Fruit fly (Drosophila melanogaster) whole organism, adult: ENCODE measurements around the gene CG42866.

Experiments
- CG11617 ChIP-seq: fragments of 200-800 bp; sonication (Bioruptor generic); optimal IDR thresholded peaks from 2 replicates; lab custom pipeline; 2017; ENCODE audit warnings: mild to moderate bottlenecking, missing biosample characterization, missing genetic modification reagents, missing genetic modification characterization
- CG12768 ChIP-seq: fragments of 200-800 bp; sonication (Bioruptor generic); optimal IDR thresholded peaks from 2 replicates; lab custom pipeline; 2017; ENCODE audit warnings: missing biosample characterization, missing genetic modification characterization, mild to moderate bottlenecking, moderate library complexity, missing genetic modification reagents
- CG14711 ChIP-seq: fragments of 200-800 bp; sonication (Bioruptor generic); optimal IDR thresholded peaks from 2 replicates; lab custom pipeline; 2018; ENCODE audit warnings: missing biosample characterization, mild to moderate bottlenecking, missing genetic modification characterization, moderate library complexity
- CG1620 ChIP-seq: fragments of 200-800 bp; sonication (Bioruptor generic); optimal IDR thresholded peaks from 2 replicates; lab custom pipeline; 2016; ENCODE audit warnings: missing biosample characterization, missing genetic modification characterization
- CG33017 ChIP-seq: fragments of 200-800 bp; sonication (Bioruptor generic); optimal IDR thresholded peaks from 2 replicates; lab custom pipeline; 2018; ENCODE audit warnings: missing biosample characterization, mild to moderate bottlenecking, missing genetic modification characterization, moderate library complexity
- CG5204 ChIP-seq: fragments of 200-800 bp; sonication (Bioruptor generic); optimal IDR thresholded peaks from 2 replicates; lab custom pipeline; 2016; ENCODE audit warnings: missing biosample characterization, missing genetic modification characterization
- CG7045 ChIP-seq: fragments of 200-800 bp; sonication (Bioruptor generic); optimal IDR thresholded peaks from 2 replicates; lab custom pipeline; 2017; ENCODE audit warnings: missing biosample characterization, mild to moderate bottlenecking, missing genetic modification characterization
- CG7101 ChIP-seq: fragments of 200-800 bp; sonication (Bioruptor generic); optimal IDR thresholded peaks from 2 replicates; lab custom pipeline; 2018; ENCODE audit warnings: missing biosample characterization, mild to moderate bottlenecking, missing genetic modification characterization, moderate library complexity
- Clk ChIP-seq: fragments of 200-800 bp; sonication (Bioruptor generic); optimal IDR thresholded peaks from 2 replicates; lab custom pipeline; 2017; ENCODE audit warnings: missing biosample characterization, missing genetic modification characterization
- Crg-1 ChIP-seq: fragments of 200-800 bp; sonication (Bioruptor generic); optimal IDR thresholded peaks from 2 replicates; lab custom pipeline; 2016; ENCODE audit warnings: missing biosample characterization, missing genetic modification characterization
- Hr96 ChIP-seq: fragments of 200-800 bp; sonication (Bioruptor generic); optimal IDR thresholded peaks from 2 replicates; lab custom pipeline; 2016; ENCODE audit warnings: missing biosample characterization, missing genetic modification characterization
- Mnt ChIP-seq: fragments of 200-800 bp; sonication (Bioruptor generic); optimal IDR thresholded peaks from 2 replicates; lab custom pipeline; 2016; ENCODE audit warnings: missing biosample characterization, mild to moderate bottlenecking, missing genetic modification characterization
- bab1 ChIP-seq: fragments of 200-800 bp; sonication (Bioruptor generic); optimal IDR thresholded peaks from 3 replicates; lab custom pipeline; 2019; ENCODE audit warnings: missing biosample characterization, mild to moderate bottlenecking, missing genetic modification characterization, moderate library complexity
- cic ChIP-seq: fragments of 200-800 bp; sonication (Bioruptor generic); optimal IDR thresholded peaks from 2 replicates; lab custom pipeline; 2017; ENCODE audit warnings: missing biosample characterization, mild to moderate bottlenecking, missing genetic modification characterization, moderate library complexity
- cnc ChIP-seq, 2 experiments: fragments of >200 bp; optimal IDR thresholded peaks; 2 replicates each; lab custom pipeline; 2017
- kay ChIP-seq: fragments of 200-800 bp; sonication (Bioruptor generic); peaks from one replicate; lab custom pipeline; 2016; ENCODE audit warnings: missing biosample characterization, missing genetic modification characterization, borderline replicate concordance
- ovo ChIP-seq: fragments of 200-800 bp; sonication (Bioruptor generic); optimal IDR thresholded peaks from 2 replicates; lab custom pipeline; 2016; ENCODE audit warnings: missing biosample characterization, missing genetic modification characterization
- pad ChIP-seq: fragments of 200-800 bp; sonication (Bioruptor generic); optimal IDR thresholded peaks from 3 replicates; lab custom pipeline; 2017; ENCODE audit warnings: missing biosample characterization, missing genetic modification characterization, mild to moderate bottlenecking, moderate library complexity, missing genetic modification reagents
- tj ChIP-seq: fragments of 200-800 bp; sonication (Bioruptor generic); optimal IDR thresholded peaks from 3 replicates; lab custom pipeline; 2017; ENCODE audit warnings: missing biosample characterization, mild to moderate bottlenecking, missing genetic modification characterization, moderate library complexity
- toe ChIP-seq: fragments of 200-800 bp; sonication (Bioruptor generic); optimal IDR thresholded peaks from 2 replicates; lab custom pipeline; 2016; ENCODE audit warnings: missing biosample characterization, missing genetic modification characterization

Gene CG42866

DNA sequence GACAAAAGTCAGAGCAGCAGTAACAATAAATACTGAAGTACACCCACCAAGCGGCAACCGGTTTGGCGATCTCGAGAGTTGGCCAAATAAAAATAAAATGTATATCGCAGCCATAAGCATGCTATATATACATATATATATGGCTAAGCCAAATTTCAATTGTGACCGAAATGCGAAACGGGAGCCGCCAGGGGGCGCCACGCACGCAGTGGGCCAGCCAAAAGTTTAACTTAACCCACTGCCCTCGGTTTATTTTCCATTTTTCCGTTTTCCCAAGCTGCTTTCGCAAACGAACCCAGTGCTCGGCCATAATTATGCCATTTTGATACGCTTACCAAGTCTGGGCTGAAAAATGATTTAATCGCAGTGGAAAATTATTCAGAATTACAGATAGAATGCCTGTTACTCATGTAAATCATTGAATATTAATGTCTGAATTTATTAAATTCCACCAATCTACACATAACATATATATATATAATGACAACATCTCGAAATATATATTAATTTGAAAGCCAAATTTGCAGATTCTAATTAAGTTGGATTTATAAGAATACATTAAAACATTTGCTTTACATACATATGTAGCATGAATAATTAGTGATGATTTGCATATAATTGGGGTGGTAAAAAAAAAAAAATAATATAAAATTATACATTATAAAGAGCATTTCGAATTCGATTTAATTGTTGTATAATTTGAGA is 28.3 kb upstream of the CG42866 start:
- no peak for TF ChIP-seq CG12768
- no peak for TF ChIP-seq CG1620 (GFP tag; lab: Kevin White, UChicago)
- no peak for TF ChIP-seq cic
- TF ChIP-seq cnc (optimal IDR thresholded peaks at IDR 0.05; lab: Kevin White, UChicago): no peak
- no peak for TF ChIP-seq tj (GFP tag; lab: Kevin White, UChicago)
- TF ChIP-seq CG33017: no peak
- no peak for TF ChIP-seq Hr96 (GFP tag; lab: Kevin White, UChicago)
- no peak for TF ChIP-seq ovo (GFP tag; lab: Kevin White, UChicago)
- TF ChIP-seq CG7101 (tag; lab: Kevin White, UChicago): no peak
- TF ChIP-seq Mnt (GFP tag; lab: Kevin White, UChicago): no peak
- no peak for TF ChIP-seq pad
- no peak for TF ChIP-seq CG5204 (GFP tag; lab: Kevin White, UChicago)
- TF ChIP-seq CG14711 (tag; lab: Kevin White, UChicago): no peak
- TF ChIP-seq CG7045 (GFP tag; lab: Kevin White, UChicago): no peak

DNA sequence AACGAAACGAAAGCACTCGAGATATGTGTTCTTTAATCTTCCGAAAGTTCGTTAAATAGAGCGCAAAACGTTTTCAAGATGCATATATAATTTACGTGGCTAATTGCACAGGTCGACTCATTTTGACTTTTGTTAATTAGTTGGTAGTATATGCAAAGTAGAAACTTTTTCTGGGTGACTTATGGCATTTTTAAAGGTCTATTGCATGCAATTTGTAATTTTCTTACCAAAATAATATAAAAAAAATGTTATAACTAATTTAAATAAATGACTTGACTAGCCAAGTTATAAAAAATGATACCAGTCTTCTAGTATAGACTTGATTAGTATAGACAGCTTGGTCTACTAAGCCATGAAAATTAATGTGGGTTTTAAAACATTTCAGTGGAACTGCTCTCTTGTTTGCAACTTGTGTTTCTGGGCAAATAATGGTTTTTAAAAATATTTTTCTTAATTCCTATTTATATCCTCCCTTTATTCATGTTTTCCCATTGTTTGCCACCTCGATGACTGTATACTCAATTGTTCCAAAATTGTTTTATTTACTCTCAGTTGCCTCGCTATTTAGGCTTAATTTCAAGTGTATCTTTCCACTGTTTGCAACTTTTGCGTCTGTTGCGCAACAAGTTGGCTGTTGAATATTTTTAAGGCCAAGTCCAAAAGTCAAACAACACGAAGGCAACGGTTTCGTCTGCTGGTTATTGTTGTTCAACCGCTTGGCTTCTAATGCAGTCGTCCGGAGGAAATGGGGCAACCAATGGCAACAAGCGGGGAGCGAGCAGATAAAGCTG is 26.6 kb upstream of the CG42866 start:
- TF ChIP-seq tj (GFP tag; lab: Kevin White, UChicago) (no peak), pad (no peak), Clk (GFP tag; lab: Kevin White, UChicago) (no peak), cnc (optimal IDR thresholded peaks at IDR 0.05; lab: Kevin White, UChicago) (no peak), CG5204 (GFP tag; lab: Kevin White, UChicago) (no peak)

DNA sequence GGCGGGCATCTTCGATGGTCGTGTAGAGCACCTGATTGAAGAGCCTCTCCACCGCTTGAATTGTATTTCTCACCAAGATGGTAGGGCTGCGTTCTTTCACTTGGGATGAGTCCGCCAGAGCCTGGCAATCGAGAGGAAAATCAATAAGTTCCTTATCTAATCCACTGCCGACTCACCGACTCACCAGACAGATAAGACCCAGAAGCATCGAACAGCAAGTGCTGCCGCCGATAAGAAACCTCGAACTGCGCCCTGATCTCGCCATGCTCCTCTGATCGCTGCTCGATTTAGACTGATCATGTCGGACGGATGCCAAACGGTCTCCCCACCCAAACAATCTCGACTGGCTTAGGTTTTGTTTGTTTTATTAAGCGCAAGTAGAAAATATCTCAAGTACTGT is 5.9 kb upstream of the CG42866 start, which contains the start of gene Hf:
Hf (minus strand) TSS at position 296 of the 400 bp plus-strand sequence.
- TF ChIP-seq CG1620 (GFP tag; lab: Kevin White, UChicago) (no peak), cic (peak; percentile 1)

DNA sequence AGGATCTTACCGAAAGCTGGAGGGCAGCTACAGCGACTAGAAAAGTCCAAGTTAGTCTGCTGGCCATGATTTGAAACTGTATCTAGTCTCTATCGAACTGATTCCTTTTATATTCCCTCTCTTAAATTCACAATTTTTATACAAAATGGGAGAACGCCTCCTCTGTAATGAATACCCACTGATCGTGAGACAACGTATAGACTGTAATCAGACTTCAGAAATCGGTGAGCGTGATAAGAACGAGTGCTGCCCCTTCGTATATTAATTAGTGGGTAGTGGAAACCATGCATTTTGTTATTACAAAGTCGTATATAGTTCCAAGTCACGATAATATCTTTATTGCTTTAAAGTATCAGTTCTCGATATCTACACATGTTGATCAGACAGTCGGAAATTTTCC is 4.9 kb upstream of the CG42866 start, which contains the start of gene OS9:
OS9 (minus strand) TSS at position 101 of the 400 bp plus-strand sequence.
- TF ChIP-seq cic (no peak), Hr96 (GFP tag; lab: Kevin White, UChicago) (no peak), toe (GFP tag; lab: Kevin White, UChicago) (no peak), Crg-1 (no peak), CG14711 (tag; lab: Kevin White, UChicago) (no peak), CG7045 (GFP tag; lab: Kevin White, UChicago) (no peak), Mnt (GFP tag; lab: Kevin White, UChicago) (no peak), CG7101 (tag; lab: Kevin White, UChicago) (no peak), CG1620 (GFP tag; lab: Kevin White, UChicago) (no peak), cnc (optimal IDR thresholded peaks at IDR 0.05; lab: Kevin White, UChicago) (no peak), CG33017 (no peak), kay (GFP tag; lab: Kevin White, UChicago) (no peak), CG12768 (no peak), Clk (GFP tag; lab: Kevin White, UChicago) (no peak)

DNA sequence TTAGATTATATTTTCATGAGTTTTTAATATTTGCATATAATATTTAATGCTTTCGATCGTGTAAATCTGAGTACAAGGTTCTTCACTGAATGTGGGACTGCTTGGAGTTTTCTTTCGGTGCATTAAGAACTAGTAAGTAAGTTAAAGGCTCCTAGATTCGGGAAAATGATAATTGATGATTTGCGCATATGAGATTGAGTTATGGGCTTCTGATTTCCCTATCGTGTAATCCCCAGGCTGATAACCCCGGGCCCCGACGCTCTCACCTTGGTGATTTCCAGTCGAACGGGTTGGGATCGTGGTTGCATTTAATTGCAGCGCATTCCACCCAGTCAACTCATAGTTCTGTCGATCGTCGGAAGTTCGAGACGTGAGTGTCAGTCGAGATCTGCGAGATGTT is 2.4 kb upstream of the CG42866 start, which contains the start of gene CG10680:
CG10680 (plus strand) TSS at position 301 of the 400 bp plus-strand sequence.
- no peak for TF ChIP-seq CG14711 (tag; lab: Kevin White, UChicago)
- TF ChIP-seq CG33017: no peak
- TF ChIP-seq cnc (optimal IDR thresholded peaks at IDR 0.05; lab: Kevin White, UChicago): no peak
- no peak for TF ChIP-seq ovo (GFP tag; lab: Kevin White, UChicago)
- no peak for TF ChIP-seq cic
- TF ChIP-seq CG7101 (tag; lab: Kevin White, UChicago): no peak
- no peak for TF ChIP-seq tj (GFP tag; lab: Kevin White, UChicago)
- no peak for TF ChIP-seq Mnt (GFP tag; lab: Kevin White, UChicago)
- TF ChIP-seq toe (GFP tag; lab: Kevin White, UChicago): no peak
- no peak for TF ChIP-seq Clk (GFP tag; lab: Kevin White, UChicago)
- TF ChIP-seq CG5204 (GFP tag; lab: Kevin White, UChicago): no peak
- TF ChIP-seq Crg-1: no peak
- TF ChIP-seq pad: no peak

DNA sequence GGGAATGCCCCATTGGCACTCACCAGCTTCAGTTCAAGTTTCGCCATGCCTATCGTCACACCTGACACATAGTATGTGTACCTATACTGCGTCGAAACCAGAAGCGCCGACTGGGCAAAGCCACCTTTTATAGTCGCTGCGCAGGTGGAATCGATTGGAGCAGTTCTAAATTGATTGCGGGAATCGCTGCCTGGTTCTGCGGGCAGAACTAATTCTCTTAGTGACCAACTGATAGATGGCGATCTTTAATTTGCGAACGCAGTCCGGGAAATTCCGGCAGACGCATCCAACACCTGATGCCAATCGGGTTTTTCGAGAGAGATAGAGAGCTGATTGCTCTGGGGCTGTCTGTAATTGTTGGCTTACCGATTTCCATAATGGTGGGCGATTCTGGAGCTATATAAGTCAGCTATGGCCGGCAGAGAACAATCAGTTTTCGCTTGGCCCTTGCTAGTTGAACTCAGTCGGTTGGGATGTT is 806 bp upstream of the CG42866 start, which contains the start of the genes CG13965 and CG16772:
CG13965 (minus strand) TSS at position 101 of the 478 bp plus-strand sequence.
CG16772 (plus strand) TSS at position 428 of the 478 bp plus-strand sequence.
- TF ChIP-seq Clk (GFP tag; lab: Kevin White, UChicago): no peak

DNA sequence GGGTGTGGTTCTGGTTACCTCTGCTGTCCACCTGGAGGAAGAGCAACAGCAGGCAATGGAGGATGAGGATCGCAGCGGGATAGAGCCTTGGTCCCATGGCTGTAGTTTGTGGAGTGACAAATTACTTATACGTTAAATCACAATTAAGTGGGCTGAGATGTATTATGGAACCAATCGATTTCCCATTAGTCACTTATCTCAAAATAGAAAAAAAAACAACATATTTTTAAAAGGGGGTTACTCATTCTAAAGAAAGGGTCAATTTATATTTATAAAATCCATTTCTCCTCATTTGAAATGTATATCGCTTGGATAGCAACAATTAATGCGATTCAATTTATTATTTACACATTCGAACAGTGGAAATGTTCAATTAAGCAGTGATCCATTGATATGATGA is 555 bp downstream of the CG42866 start, which contains the start of gene CG34051:
CG34051 (minus strand) TSS at position 101 of the 400 bp plus-strand sequence.
- TF ChIP-seq ovo (GFP tag; lab: Kevin White, UChicago): no peak
- no peak for TF ChIP-seq CG33017
- no peak for TF ChIP-seq cic
- TF ChIP-seq Crg-1: no peak
- TF ChIP-seq Clk (GFP tag; lab: Kevin White, UChicago): no peak
- no peak for TF ChIP-seq Mnt (GFP tag; lab: Kevin White, UChicago)
- no peak for TF ChIP-seq Hr96 (GFP tag; lab: Kevin White, UChicago)
- no peak for TF ChIP-seq tj (GFP tag; lab: Kevin White, UChicago)
- TF ChIP-seq pad: no peak
- TF ChIP-seq CG11617 (GFP tag; lab: Kevin White, UChicago): no peak
- TF ChIP-seq CG12768: no peak
- no peak for TF ChIP-seq toe (GFP tag; lab: Kevin White, UChicago)
- TF ChIP-seq CG5204 (GFP tag; lab: Kevin White, UChicago): no peak
- TF ChIP-seq CG1620 (GFP tag; lab: Kevin White, UChicago): no peak
- no peak for TF ChIP-seq bab1 (GFP tag; lab: Kevin White, UChicago)
- no peak for TF ChIP-seq cnc (optimal IDR thresholded peaks at IDR 0.05; lab: Kevin White, UChicago)
